Fruit fly (Drosophila melanogaster): ENCODE results near the gene CG2258.

CG2258 gene

DNA sequence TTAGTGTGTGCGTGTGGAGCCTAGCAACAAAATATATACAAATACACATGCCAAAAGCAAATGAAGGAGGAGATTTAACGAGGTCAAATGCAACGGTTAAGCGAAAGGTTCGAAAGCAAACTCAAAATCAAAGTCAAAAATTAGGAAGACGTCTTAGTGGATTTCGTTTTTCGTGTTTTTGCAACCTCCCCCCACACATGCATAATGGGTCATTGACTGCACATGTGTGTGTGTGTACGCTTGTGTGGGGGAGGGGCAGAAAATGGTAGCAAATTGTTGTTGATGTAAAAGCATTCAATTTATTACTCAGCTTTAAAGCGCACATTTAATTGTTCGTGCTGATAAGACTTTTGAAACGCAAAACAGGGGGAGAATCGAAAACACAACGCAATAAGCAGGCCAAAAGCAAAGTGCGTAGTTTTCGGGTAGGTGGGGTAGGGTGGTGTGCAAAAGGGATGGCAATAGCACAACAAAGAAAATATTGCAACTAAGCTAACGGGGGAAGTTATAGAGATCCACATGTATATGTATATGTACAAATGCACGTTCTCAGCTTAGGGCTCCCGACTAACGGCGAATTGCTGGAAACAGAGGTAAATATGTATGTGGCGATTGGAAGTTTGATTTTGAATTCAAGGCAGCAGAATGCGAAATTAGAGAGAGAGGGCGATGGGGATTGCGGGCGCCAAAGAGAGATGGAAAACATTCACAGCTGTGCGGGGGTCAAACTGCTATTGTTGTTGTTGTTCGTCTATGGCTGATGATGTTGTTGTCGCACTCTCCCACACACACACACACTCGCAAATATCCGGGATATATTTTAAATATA lies 8.8 kb downstream of the CG2258 start:
- TF ChIP-seq CG10543 (GFP tag; optimal IDR thresholded peaks at IDR 0.05) (peak; percentile 57), fd64A (GFP tag; optimal IDR thresholded peaks at IDR 0.05) (no peak), crol (GFP tag; IDR thresholded peaks at IDR 0.05) (peak; percentile 45), Tbp (GFP tag; optimal IDR thresholded peaks at IDR 0.05) (no peak), sr (GFP tag; IDR thresholded peaks at IDR 0.05) (no peak), CG1024 (GFP tag; IDR thresholded peaks at IDR 0.05) (no peak), h (optimal IDR thresholded peaks at IDR 0.05) (no peak), CG13624 (GFP tag; optimal IDR thresholded peaks at IDR 0.05) (peak; percentile 95), slou (GFP tag; optimal IDR thresholded peaks at IDR 0.05) (no peak), CG1233 (GFP tag; optimal IDR thresholded peaks at IDR 0.05) (no peak), CG34376 (GFP tag; optimal IDR thresholded peaks at IDR 0.05) (peak; percentile 4), CG6765 (GFP tag; optimal IDR thresholded peaks at IDR 0.05) (peak; percentile 58), CTCF (GFP tag; optimal IDR thresholded peaks at IDR 0.05) (no peak), sug (tag; optimal IDR thresholded peaks at IDR 0.05) (peak; percentile 78), Dbx (GFP tag; IDR thresholded peaks at IDR 0.05) (no peak), BEAF-32 (GFP tag; optimal IDR thresholded peaks at IDR 0.05) (no peak), corto (GFP tag; optimal IDR thresholded peaks at IDR 0.05) (no peak), Sin3A (optimal IDR thresholded peaks at IDR 0.05) (no peak), CG31388 (GFP tag; optimal IDR thresholded peaks at IDR 0.05) (no peak), Ptx1 (GFP tag; IDR thresholded peaks at IDR 0.05) (no peak), jigr1 (GFP tag; IDR thresholded peaks at IDR 0.05) (no peak), Oli (tag; optimal IDR thresholded peaks at IDR 0.05) (no peak), danr (GFP tag; IDR thresholded peaks at IDR 0.05) (no peak), NK7.1 (GFP tag; optimal IDR thresholded peaks at IDR 0.05) (no peak), crp (GFP tag; optimal IDR thresholded peaks at IDR 0.05) (peak in 1 of 2 experiments; percentile 62), Doc2 (GFP tag; IDR thresholded peaks at IDR 0.05) (no peak), crc (GFP tag; optimal IDR thresholded peaks at IDR 0.05) (no peak), ara (GFP tag; IDR thresholded peaks at IDR 0.05) (no peak), Fer2 (tag; optimal IDR thresholded peaks at IDR 0.05) (no peak), sd (tag; optimal IDR thresholded peaks at IDR 0.05) (peak; percentile 7), lmd (GFP tag; IDR thresholded peaks at IDR 0.05) (0 out of 2 replicates have a peak, but pooled peaks have one; percentile 7), Poxn (GFP tag; IDR thresholded peaks at IDR 0.05) (no peak), CG9817 (tag; optimal IDR thresholded peaks at IDR 0.05) (no peak), amos (GFP tag; IDR thresholded peaks at IDR 0.05; ENCODE audit: partially characterized antibody) (no peak), hth (optimal IDR thresholded peaks at IDR 0.05) (no peak), CG9727 (GFP tag; optimal IDR thresholded peaks at IDR 0.05) (no peak), CG4730 (GFP tag; IDR thresholded peaks at IDR 0.05) (no peak), CG1832 (GFP tag; optimal IDR thresholded peaks at IDR 0.05) (peak; percentile 74), kni (GFP tag; optimal IDR thresholded peaks at IDR 0.05) (peak; percentile 21), fd102C (GFP tag; optimal IDR thresholded peaks at IDR 0.05) (no peak), Meics (GFP tag; optimal IDR thresholded peaks at IDR 0.05) (peak; percentile 14), CG10321 (GFP tag; IDR thresholded peaks at IDR 0.05) (peak; percentile 75), Atf6 (GFP tag; IDR thresholded peaks at IDR 0.05) (0 out of 2 replicates have a peak, but pooled peaks have one; percentile 23), Fer3 (tag; optimal IDR thresholded peaks at IDR 0.05) (peak; percentile 9), CG4360 (GFP tag; IDR thresholded peaks at IDR 0.05) (peak; percentile 93), Antp (GFP tag; optimal IDR thresholded peaks at IDR 0.05) (no peak), CG32767 (GFP tag; IDR thresholded peaks at IDR 0.05) (no peak), CG9932 (GFP tag; IDR thresholded peaks at IDR 0.05) (0 out of 2 replicates have a peak, but pooled peaks have one; percentile 16), tio (GFP tag; optimal IDR thresholded peaks at IDR 0.05) (no peak), yki (optimal IDR thresholded peaks at IDR 0.05) (no peak), vvl (GFP tag; IDR thresholded peaks at IDR 0.05) (no peak), CG10959 (GFP tag; IDR thresholded peaks at IDR 0.05) (no peak)

All from whole organism, embryonic.